Fruit fly (Drosophila melanogaster) whole organism, wandering third instar larva: Measurements from ENCODE around the gene CG46042.

Experiments used
- Abd-B ChIP-seq: fragments of >200 bp; optimal IDR thresholded peaks from 2 replicates; lab custom pipeline; 2017; ENCODE audit warnings: missing biosample characterization, missing genetic modification characterization
- CG32264 ChIP-seq: fragments of 200-800 bp; sonication (Bioruptor generic); optimal IDR thresholded peaks from 2 replicates; lab custom pipeline; 2016; ENCODE audit warnings: missing biosample characterization, missing genetic modification characterization
- CG9705 ChIP-seq: fragments of 200-800 bp; sonication (Bioruptor generic); optimal IDR thresholded peaks from 2 replicates; lab custom pipeline; 2018; ENCODE audit warnings: missing biosample characterization, mild to moderate bottlenecking, missing genetic modification characterization
- CrebA ChIP-seq: fragments of 200-800 bp; sonication (Bioruptor generic); optimal IDR thresholded peaks from 2 replicates; lab custom pipeline; 2016; ENCODE audit warnings: missing biosample characterization, mild to moderate bottlenecking, missing genetic modification characterization, borderline replicate concordance
- Dfd ChIP-seq: fragments of >200 bp; optimal IDR thresholded peaks from 2 replicates; lab custom pipeline; 2017; ENCODE audit warnings: missing biosample characterization, missing genetic modification characterization
- Dif ChIP-seq: fragments of 200-275, 200-300 bp; sonication (Bioruptor generic); optimal IDR thresholded peaks from 2 replicates; lab custom pipeline; 2018; ENCODE audit warnings: missing biosample characterization, missing genetic modification characterization; ENCODE audit not compliant: partially characterized antibody
- GATAd ChIP-seq: sonication (Bioruptor generic); optimal IDR thresholded peaks from 2 replicates; lab custom pipeline; 2016; ENCODE audit warnings: missing biosample characterization, missing genetic modification characterization
- HLH106 ChIP-seq: fragments of 200-800 bp; optimal IDR thresholded peaks from 3 replicates; lab custom pipeline; 2019; ENCODE audit warnings: missing biosample characterization, mild to moderate bottlenecking, missing genetic modification characterization, moderate library complexity
- Hnf4 ChIP-seq: fragments of 200-800 bp; sonication (Bioruptor generic); optimal IDR thresholded peaks from 2 replicates; lab custom pipeline; 2016; ENCODE audit warnings: missing biosample characterization, mild to moderate bottlenecking, missing genetic modification characterization
- Hr78 ChIP-seq: fragments of >200 bp; optimal IDR thresholded peaks from 2 replicates; lab custom pipeline; 2017; ENCODE audit warnings: missing biosample characterization, missing genetic modification characterization
- Hr83 ChIP-seq: fragments of 200-300 bp; sonication (Bioruptor generic); optimal IDR thresholded peaks from 2 replicates; lab custom pipeline; 2016; ENCODE audit warnings: missing biosample characterization, mild to moderate bottlenecking, missing genetic modification characterization, moderate library complexity; ENCODE audit not compliant: poor library complexity, severe bottlenecking
- Jra ChIP-seq: sonication (Bioruptor generic); optimal IDR thresholded peaks from 2 replicates; lab custom pipeline; 2016; ENCODE audit warnings: missing biosample characterization, missing genetic modification characterization
- Mio ChIP-seq: sonication (Bioruptor generic); optimal IDR thresholded peaks from 2 replicates; lab custom pipeline; 2016; ENCODE audit warnings: missing biosample characterization, missing genetic modification characterization
- Myc ChIP-seq: fragments of >200 bp; optimal IDR thresholded peaks from 2 replicates; lab custom pipeline; 2017
- N ChIP-seq: fragments of >200 bp; optimal IDR thresholded peaks from 2 replicates; lab custom pipeline; 2018; ENCODE audit warnings: missing biosample characterization, missing external identifiers, missing genetic modification characterization
- OdsH ChIP-seq: fragments of 200-800 bp; sonication (Bioruptor generic); optimal IDR thresholded peaks from 2 replicates; lab custom pipeline; 2016; ENCODE audit warnings: missing biosample characterization, mild to moderate bottlenecking, missing genetic modification characterization
- Rel ChIP-seq, 2 experiments: fragments of 200-800 bp; sonication (Bioruptor generic) in 1 of 2; optimal IDR thresholded peaks; 2 replicates in 1 of 2; 3 replicates in 1 of 2; lab custom pipeline; 2016 to 2019; ENCODE audit warnings: mild to moderate bottlenecking in 2 of 2, missing biosample characterization in 2 of 2, missing genetic modification characterization in 2 of 2, moderate library complexity in 1 of 2
- Sp1 ChIP-seq: fragments of 200-800 bp; sonication (Bioruptor generic); optimal IDR thresholded peaks from 3 replicates; lab custom pipeline; 2019; ENCODE audit warnings: missing biosample characterization, mild to moderate bottlenecking, missing genetic modification characterization, moderate library complexity
- br ChIP-seq: fragments of 200-800 bp; sonication (Bioruptor generic); optimal IDR thresholded peaks from 2 replicates; lab custom pipeline; 2016; ENCODE audit warnings: missing biosample characterization, missing genetic modification characterization
- brk ChIP-seq: fragments of 200-800 bp; sonication (Bioruptor generic); optimal IDR thresholded peaks from 2 replicates; lab custom pipeline; 2016; ENCODE audit warnings: missing biosample characterization, mild to moderate bottlenecking, missing genetic modification characterization
- dl ChIP-seq, 2 experiments: fragments of 175-275, 200-275 bp in 1 of 2; fragments of 200-275 bp in 1 of 2; sonication (Bioruptor generic); optimal IDR thresholded peaks; lab custom pipeline; 2018; ENCODE audit warnings: mild to moderate bottlenecking in 2 of 2, missing biosample characterization in 2 of 2, missing genetic modification characterization in 2 of 2, moderate library complexity in 2 of 2; ENCODE audit not compliant: partially characterized antibody in 2 of 2, insufficient read depth in 1 of 2
- dmrt93B ChIP-seq: fragments of 200-800 bp; sonication (Bioruptor generic); optimal IDR thresholded peaks from 2 replicates; lab custom pipeline; 2018; ENCODE audit warnings: missing biosample characterization, mild to moderate bottlenecking, missing genetic modification characterization
- dsf ChIP-seq: sonication (Bioruptor generic); optimal IDR thresholded peaks from 2 replicates; lab custom pipeline; 2016; ENCODE audit warnings: missing biosample characterization, missing genetic modification characterization, borderline replicate concordance
- ey ChIP-seq: fragments of 200-800 bp; sonication (Bioruptor generic); optimal IDR thresholded peaks from 2 replicates; lab custom pipeline; 2016; ENCODE audit warnings: missing biosample characterization, missing genetic modification characterization
- foxo ChIP-seq, 2 experiments: fragments of 200-800 bp; sonication (Bioruptor generic); optimal IDR thresholded peaks; 2 replicates in 1 of 2; 3 replicates in 1 of 2; lab custom pipeline; 2016 to 2017; ENCODE audit warnings: missing biosample characterization in 2 of 2, missing genetic modification characterization in 2 of 2
- fru ChIP-seq: fragments of 200-800 bp; sonication (Bioruptor generic); optimal IDR thresholded peaks from 3 replicates; lab custom pipeline; 2016; ENCODE audit warnings: missing biosample characterization, mild to moderate bottlenecking, missing genetic modification characterization
- h ChIP-seq: fragments of 200-800 bp; sonication (Bioruptor generic); optimal IDR thresholded peaks from 3 replicates; lab custom pipeline; 2016; ENCODE audit warnings: missing biosample characterization, mild to moderate bottlenecking, missing genetic modification characterization
- jim ChIP-seq: fragments of 175-275, 200-325 bp; sonication (Bioruptor generic); optimal IDR thresholded peaks from 2 replicates; lab custom pipeline; 2016; ENCODE audit warnings: missing biosample characterization, mild to moderate bottlenecking, missing genetic modification characterization
- lola ChIP-seq: fragments of >200 bp; optimal IDR thresholded peaks from 2 replicates; lab custom pipeline; 2017; ENCODE audit warnings: missing biosample characterization, missing genetic modification characterization
- pan ChIP-seq: fragments of >200 bp; optimal IDR thresholded peaks from 2 replicates; lab custom pipeline; 2017
- psq ChIP-seq: fragments of 200-800 bp; sonication (Bioruptor generic); optimal IDR thresholded peaks from 3 replicates; lab custom pipeline; 2017; ENCODE audit warnings: missing biosample characterization, mild to moderate bottlenecking, missing genetic modification characterization, moderate library complexity
- rgr ChIP-seq: fragments of 200-800 bp; sonication (Bioruptor generic); optimal IDR thresholded peaks from 3 replicates; lab custom pipeline; 2016; ENCODE audit warnings: missing biosample characterization, mild to moderate bottlenecking, missing genetic modification characterization
- sage ChIP-seq: fragments of 200-800 bp; sonication (Bioruptor generic); optimal IDR thresholded peaks from 2 replicates; lab custom pipeline; 2016; ENCODE audit warnings: missing biosample characterization, mild to moderate bottlenecking, missing genetic modification characterization
- sv ChIP-seq: fragments of 200-800 bp; sonication (Bioruptor generic); optimal IDR thresholded peaks from 3 replicates; lab custom pipeline; 2016; ENCODE audit warnings: missing biosample characterization, missing genetic modification characterization
- tai ChIP-seq: sonication (Bioruptor generic); optimal IDR thresholded peaks from 2 replicates; lab custom pipeline; 2016; ENCODE audit warnings: missing biosample characterization, missing genetic modification characterization
- usp ChIP-seq: fragments of >200 bp; optimal IDR thresholded peaks from 2 replicates; lab custom pipeline; 2017; ENCODE audit warnings: missing biosample characterization, missing genetic modification characterization
- woc ChIP-seq: sonication (Bioruptor generic); optimal IDR thresholded peaks from 2 replicates; lab custom pipeline; 2016; ENCODE audit warnings: missing biosample characterization, mild to moderate bottlenecking, missing genetic modification characterization

Gene CG46042

DNA sequence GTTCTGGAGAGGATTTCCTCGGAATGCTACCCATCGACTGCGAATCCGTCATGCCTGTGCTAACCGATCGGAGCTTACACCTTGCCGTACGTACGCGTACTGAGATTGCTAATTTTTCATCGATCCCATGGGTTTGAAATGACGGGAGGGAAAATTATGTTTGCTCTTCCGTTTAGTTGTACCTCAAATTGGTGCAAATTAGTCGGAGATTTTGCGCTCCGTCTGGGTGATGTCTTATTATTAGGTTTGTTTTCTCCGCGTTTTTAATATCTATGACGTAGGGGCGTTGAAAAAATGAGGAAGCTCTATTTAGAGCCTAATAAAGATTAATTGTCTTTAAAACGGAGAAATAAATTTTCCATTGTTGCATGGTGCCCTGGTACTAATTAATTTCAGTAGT is 13.7 kb downstream of the CG46042 start, which contains the start of gene CG4459:
Gene CG4459 (minus strand): TSS at position 101 of the 400 bp plus-strand sequence.
- TF ChIP-seq Sp1 (GFP tag; lab: Kevin White, UChicago), result no peak
- TF ChIP-seq Dif (GFP tag; lab: Kevin White, UChicago), result no peak
- no peak for TF ChIP-seq Rel (GFP tag; optimal IDR thresholded peaks at IDR 0.05; lab: Kevin White, UChicago)
- TF ChIP-seq Rel (tag; optimal IDR thresholded peaks at IDR 0.05; lab: Kevin White, UChicago), result no peak
- TF ChIP-seq ey (GFP tag; lab: Kevin White, UChicago), result no peak
- TF ChIP-seq pan (lab: Kevin White, UChicago), result no peak
- TF ChIP-seq dmrt93B (GFP tag; lab: Kevin White, UChicago), result no peak
- TF ChIP-seq h (GFP tag; lab: Kevin White, UChicago), result no peak
- no peak for TF ChIP-seq Jra (GFP tag; lab: Kevin White, UChicago)
- TF ChIP-seq dl (GFP tag; optimal IDR thresholded peaks at IDR 0.05; lab: Kevin White, UChicago; ENCODE audit: insufficient read depth in 1 of 2, partially characterized antibody in 2 of 2), result no peak
- no peak for TF ChIP-seq Hr78
- no peak for TF ChIP-seq CG9705 (GFP tag; lab: Kevin White, UChicago)
- no peak for TF ChIP-seq usp (GFP tag; lab: Kevin White, UChicago)
- TF ChIP-seq Mio (GFP tag; lab: Kevin White, UChicago), result no peak
- no peak for TF ChIP-seq jim
- no peak for TF ChIP-seq sv (GFP tag; lab: Kevin White, UChicago)
- no peak for TF ChIP-seq Myc (lab: Kevin White, UChicago)
- no peak for TF ChIP-seq foxo (GFP tag; optimal IDR thresholded peaks at IDR 0.05; lab: Kevin White, UChicago)
- TF ChIP-seq woc (GFP tag; lab: Kevin White, UChicago), result no peak
- TF ChIP-seq, all 38 proteins: peak for 0

DNA sequence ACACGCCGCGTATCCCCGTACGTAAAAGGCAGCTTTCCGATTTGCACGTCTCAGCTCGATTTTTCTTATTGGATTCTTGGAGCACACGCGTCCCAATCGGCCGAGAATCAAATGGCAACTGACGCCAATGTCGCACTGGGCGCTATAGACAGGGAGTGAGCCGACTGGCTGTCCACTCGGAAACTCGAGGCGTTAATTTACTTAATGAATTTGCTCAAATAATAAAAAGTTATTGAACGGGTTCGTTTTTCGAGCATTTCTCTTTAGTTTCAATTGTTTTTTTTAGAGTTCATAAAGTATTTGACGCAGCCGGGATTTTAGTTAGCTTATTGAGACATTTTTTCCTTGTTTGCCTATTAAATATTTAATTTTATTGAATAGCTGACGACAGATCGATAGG is 16.9 kb downstream of the CG46042 start, which contains the start of gene CG4462:
Gene CG4462 (minus strand): TSS at position 101 of the 400 bp plus-strand sequence.
- TF ChIP-seq woc (GFP tag; lab: Kevin White, UChicago) (no peak), Myc (lab: Kevin White, UChicago) (no peak), GATAd (GFP tag; lab: Kevin White, UChicago) (no peak), ey (GFP tag; lab: Kevin White, UChicago) (no peak), dsf (GFP tag; lab: Kevin White, UChicago) (no peak), sage (no peak), Dfd (GFP tag; lab: Kevin White, UChicago) (no peak), Abd-B (GFP tag; lab: Kevin White, UChicago) (no peak), CrebA (GFP tag; lab: Kevin White, UChicago) (no peak), usp (GFP tag; lab: Kevin White, UChicago) (no peak)

DNA sequence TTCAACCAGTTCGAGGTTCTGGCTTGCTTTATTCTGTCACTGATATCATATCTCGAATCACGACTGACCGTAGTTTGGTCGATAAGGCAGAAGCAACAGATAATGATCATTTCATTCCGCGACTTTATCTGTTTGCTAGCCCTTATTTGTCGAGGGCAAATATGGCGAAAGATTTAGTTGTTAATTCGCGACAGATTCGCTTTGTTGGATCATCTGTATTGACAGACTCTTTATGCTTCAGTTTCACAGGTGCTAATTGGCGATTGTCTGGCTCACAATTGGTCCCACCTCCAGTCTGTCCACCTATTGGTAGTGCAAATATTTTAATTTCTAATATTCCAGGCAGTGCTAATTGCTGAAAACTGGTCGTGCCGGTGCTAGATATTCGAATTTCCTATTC is 17.9 kb downstream of the CG46042 start:
- TF ChIP-seq CG32264 (GFP tag; lab: Kevin White, UChicago) (no peak), Hr83 (GFP tag; lab: Kevin White, UChicago) (peak; percentile 38), brk (GFP tag; lab: Kevin White, UChicago) (no peak), sage (no peak), ey (GFP tag; lab: Kevin White, UChicago) (no peak), usp (GFP tag; lab: Kevin White, UChicago) (no peak), psq (no peak), foxo (GFP tag; optimal IDR thresholded peaks at IDR 0.05; lab: Kevin White, UChicago) (no peak), N (GFP tag; lab: Kevin White, UChicago) (no peak), Mio (GFP tag; lab: Kevin White, UChicago) (no peak), GATAd (GFP tag; lab: Kevin White, UChicago) (no peak), HLH106 (tag; lab: Kevin White, UChicago) (no peak), br (GFP tag; lab: Kevin White, UChicago) (peak; percentile 34), fru (no peak), tai (GFP tag; lab: Kevin White, UChicago) (no peak), Rel (GFP tag; optimal IDR thresholded peaks at IDR 0.05; lab: Kevin White, UChicago) (no peak), Rel (tag; optimal IDR thresholded peaks at IDR 0.05; lab: Kevin White, UChicago) (no peak), dsf (GFP tag; lab: Kevin White, UChicago) (no peak), Hnf4 (GFP tag; lab: Kevin White, UChicago) (no peak), CrebA (GFP tag; lab: Kevin White, UChicago) (no peak), pan (lab: Kevin White, UChicago) (no peak), h (GFP tag; lab: Kevin White, UChicago) (peak; percentile 50), dl (GFP tag; optimal IDR thresholded peaks at IDR 0.05; lab: Kevin White, UChicago; ENCODE audit: insufficient read depth in 1 of 2, partially characterized antibody in 2 of 2) (no peak), Myc (lab: Kevin White, UChicago) (no peak), OdsH (GFP tag; lab: Kevin White, UChicago) (no peak), lola (GFP tag; lab: Kevin White, UChicago) (no peak), rgr (GFP tag; lab: Kevin White, UChicago) (peak; percentile 65)
